Fruit fly (Drosophila melanogaster) whole organism, wandering third instar larva: Measurements from ENCODE around the gene CG31687.

Experiments used
- Abd-B ChIP-seq: fragments of >200 bp; optimal IDR thresholded peaks from 2 replicates; lab custom pipeline; 2017; ENCODE audit warnings: missing biosample characterization, missing genetic modification characterization
- CG32264 ChIP-seq: fragments of 200-800 bp; sonication (Bioruptor generic); optimal IDR thresholded peaks from 2 replicates; lab custom pipeline; 2016; ENCODE audit warnings: missing biosample characterization, missing genetic modification characterization
- CG9705 ChIP-seq: fragments of 200-800 bp; sonication (Bioruptor generic); optimal IDR thresholded peaks from 2 replicates; lab custom pipeline; 2018; ENCODE audit warnings: missing biosample characterization, mild to moderate bottlenecking, missing genetic modification characterization
- CrebA ChIP-seq: fragments of 200-800 bp; sonication (Bioruptor generic); optimal IDR thresholded peaks from 2 replicates; lab custom pipeline; 2016; ENCODE audit warnings: missing biosample characterization, mild to moderate bottlenecking, missing genetic modification characterization, borderline replicate concordance
- Dfd ChIP-seq: fragments of >200 bp; optimal IDR thresholded peaks from 2 replicates; lab custom pipeline; 2017; ENCODE audit warnings: missing biosample characterization, missing genetic modification characterization
- Dif ChIP-seq: fragments of 200-275, 200-300 bp; sonication (Bioruptor generic); optimal IDR thresholded peaks from 2 replicates; lab custom pipeline; 2018; ENCODE audit warnings: missing biosample characterization, missing genetic modification characterization; ENCODE audit not compliant: partially characterized antibody
- GATAd ChIP-seq: sonication (Bioruptor generic); optimal IDR thresholded peaks from 2 replicates; lab custom pipeline; 2016; ENCODE audit warnings: missing biosample characterization, missing genetic modification characterization
- HLH106 ChIP-seq: fragments of 200-800 bp; optimal IDR thresholded peaks from 3 replicates; lab custom pipeline; 2019; ENCODE audit warnings: missing biosample characterization, mild to moderate bottlenecking, missing genetic modification characterization, moderate library complexity
- Hnf4 ChIP-seq: fragments of 200-800 bp; sonication (Bioruptor generic); optimal IDR thresholded peaks from 2 replicates; lab custom pipeline; 2016; ENCODE audit warnings: missing biosample characterization, mild to moderate bottlenecking, missing genetic modification characterization
- Hr78 ChIP-seq: fragments of >200 bp; optimal IDR thresholded peaks from 2 replicates; lab custom pipeline; 2017; ENCODE audit warnings: missing biosample characterization, missing genetic modification characterization
- Hr83 ChIP-seq: fragments of 200-300 bp; sonication (Bioruptor generic); optimal IDR thresholded peaks from 2 replicates; lab custom pipeline; 2016; ENCODE audit warnings: missing biosample characterization, mild to moderate bottlenecking, missing genetic modification characterization, moderate library complexity; ENCODE audit not compliant: poor library complexity, severe bottlenecking
- Jra ChIP-seq: sonication (Bioruptor generic); optimal IDR thresholded peaks from 2 replicates; lab custom pipeline; 2016; ENCODE audit warnings: missing biosample characterization, missing genetic modification characterization
- Mio ChIP-seq: sonication (Bioruptor generic); optimal IDR thresholded peaks from 2 replicates; lab custom pipeline; 2016; ENCODE audit warnings: missing biosample characterization, missing genetic modification characterization
- Myc ChIP-seq: fragments of >200 bp; optimal IDR thresholded peaks from 2 replicates; lab custom pipeline; 2017
- N ChIP-seq: fragments of >200 bp; optimal IDR thresholded peaks from 2 replicates; lab custom pipeline; 2018; ENCODE audit warnings: missing biosample characterization, missing external identifiers, missing genetic modification characterization
- OdsH ChIP-seq: fragments of 200-800 bp; sonication (Bioruptor generic); optimal IDR thresholded peaks from 2 replicates; lab custom pipeline; 2016; ENCODE audit warnings: missing biosample characterization, mild to moderate bottlenecking, missing genetic modification characterization
- Rel ChIP-seq, 2 experiments: fragments of 200-800 bp; sonication (Bioruptor generic) in 1 of 2; optimal IDR thresholded peaks; 2 replicates in 1 of 2; 3 replicates in 1 of 2; lab custom pipeline; 2016 to 2019; ENCODE audit warnings: mild to moderate bottlenecking in 2 of 2, missing biosample characterization in 2 of 2, missing genetic modification characterization in 2 of 2, moderate library complexity in 1 of 2
- Sp1 ChIP-seq: fragments of 200-800 bp; sonication (Bioruptor generic); optimal IDR thresholded peaks from 3 replicates; lab custom pipeline; 2019; ENCODE audit warnings: missing biosample characterization, mild to moderate bottlenecking, missing genetic modification characterization, moderate library complexity
- Vsx2 ChIP-seq: fragments of 200-300, 225-300 bp; sonication (Bioruptor generic); optimal IDR thresholded peaks from 2 replicates; lab custom pipeline; 2018; ENCODE audit warnings: missing biosample characterization, missing genetic modification characterization; ENCODE audit not compliant: partially characterized antibody
- br ChIP-seq: fragments of 200-800 bp; sonication (Bioruptor generic); optimal IDR thresholded peaks from 2 replicates; lab custom pipeline; 2016; ENCODE audit warnings: missing biosample characterization, missing genetic modification characterization
- brk ChIP-seq: fragments of 200-800 bp; sonication (Bioruptor generic); optimal IDR thresholded peaks from 2 replicates; lab custom pipeline; 2016; ENCODE audit warnings: missing biosample characterization, mild to moderate bottlenecking, missing genetic modification characterization
- dl ChIP-seq, 2 experiments: fragments of 175-275, 200-275 bp in 1 of 2; fragments of 200-275 bp in 1 of 2; sonication (Bioruptor generic); optimal IDR thresholded peaks; lab custom pipeline; 2018; ENCODE audit warnings: mild to moderate bottlenecking in 2 of 2, missing biosample characterization in 2 of 2, missing genetic modification characterization in 2 of 2, moderate library complexity in 2 of 2; ENCODE audit not compliant: partially characterized antibody in 2 of 2, insufficient read depth in 1 of 2
- dmrt93B ChIP-seq: fragments of 200-800 bp; sonication (Bioruptor generic); optimal IDR thresholded peaks from 2 replicates; lab custom pipeline; 2018; ENCODE audit warnings: missing biosample characterization, mild to moderate bottlenecking, missing genetic modification characterization
- dsf ChIP-seq: sonication (Bioruptor generic); optimal IDR thresholded peaks from 2 replicates; lab custom pipeline; 2016; ENCODE audit warnings: missing biosample characterization, missing genetic modification characterization, borderline replicate concordance
- ey ChIP-seq: fragments of 200-800 bp; sonication (Bioruptor generic); optimal IDR thresholded peaks from 2 replicates; lab custom pipeline; 2016; ENCODE audit warnings: missing biosample characterization, missing genetic modification characterization
- foxo ChIP-seq, 2 experiments: fragments of 200-800 bp; sonication (Bioruptor generic); optimal IDR thresholded peaks; 2 replicates in 1 of 2; 3 replicates in 1 of 2; lab custom pipeline; 2016 to 2017; ENCODE audit warnings: missing biosample characterization in 2 of 2, missing genetic modification characterization in 2 of 2
- fru ChIP-seq: fragments of 200-800 bp; sonication (Bioruptor generic); optimal IDR thresholded peaks from 3 replicates; lab custom pipeline; 2016; ENCODE audit warnings: missing biosample characterization, mild to moderate bottlenecking, missing genetic modification characterization
- h ChIP-seq: fragments of 200-800 bp; sonication (Bioruptor generic); optimal IDR thresholded peaks from 3 replicates; lab custom pipeline; 2016; ENCODE audit warnings: missing biosample characterization, mild to moderate bottlenecking, missing genetic modification characterization
- jim ChIP-seq: fragments of 175-275, 200-325 bp; sonication (Bioruptor generic); optimal IDR thresholded peaks from 2 replicates; lab custom pipeline; 2016; ENCODE audit warnings: missing biosample characterization, mild to moderate bottlenecking, missing genetic modification characterization
- lola ChIP-seq: fragments of >200 bp; optimal IDR thresholded peaks from 2 replicates; lab custom pipeline; 2017; ENCODE audit warnings: missing biosample characterization, missing genetic modification characterization
- pan ChIP-seq: fragments of >200 bp; optimal IDR thresholded peaks from 2 replicates; lab custom pipeline; 2017
- psq ChIP-seq: fragments of 200-800 bp; sonication (Bioruptor generic); optimal IDR thresholded peaks from 3 replicates; lab custom pipeline; 2017; ENCODE audit warnings: missing biosample characterization, mild to moderate bottlenecking, missing genetic modification characterization, moderate library complexity
- rgr ChIP-seq: fragments of 200-800 bp; sonication (Bioruptor generic); optimal IDR thresholded peaks from 3 replicates; lab custom pipeline; 2016; ENCODE audit warnings: missing biosample characterization, mild to moderate bottlenecking, missing genetic modification characterization
- sage ChIP-seq: fragments of 200-800 bp; sonication (Bioruptor generic); optimal IDR thresholded peaks from 2 replicates; lab custom pipeline; 2016; ENCODE audit warnings: missing biosample characterization, mild to moderate bottlenecking, missing genetic modification characterization
- sv ChIP-seq: fragments of 200-800 bp; sonication (Bioruptor generic); optimal IDR thresholded peaks from 3 replicates; lab custom pipeline; 2016; ENCODE audit warnings: missing biosample characterization, missing genetic modification characterization
- tai ChIP-seq: sonication (Bioruptor generic); optimal IDR thresholded peaks from 2 replicates; lab custom pipeline; 2016; ENCODE audit warnings: missing biosample characterization, missing genetic modification characterization
- usp ChIP-seq: fragments of >200 bp; optimal IDR thresholded peaks from 2 replicates; lab custom pipeline; 2017; ENCODE audit warnings: missing biosample characterization, missing genetic modification characterization
- woc ChIP-seq: sonication (Bioruptor generic); optimal IDR thresholded peaks from 2 replicates; lab custom pipeline; 2016; ENCODE audit warnings: missing biosample characterization, mild to moderate bottlenecking, missing genetic modification characterization

The CG31687 gene

dm6 chr2L:20414750-20415211 is 35.2 kb upstream of the CG31687 start, which contains the start of gene CG10947 (continued):
- TF ChIP-seq Mio (no peak), br (GFP tag; lab: Kevin White, UChicago) (peak; percentile 27), Jra (GFP tag; lab: Kevin White, UChicago) (peak; percentile 9), N (no peak), Rel (GFP tag; optimal IDR thresholded peaks at IDR 0.05; lab: Kevin White, UChicago) (no peak), Rel (tag; optimal IDR thresholded peaks at IDR 0.05; lab: Kevin White, UChicago) (no peak), lola (GFP tag; lab: Kevin White, UChicago) (no peak)

DNA sequence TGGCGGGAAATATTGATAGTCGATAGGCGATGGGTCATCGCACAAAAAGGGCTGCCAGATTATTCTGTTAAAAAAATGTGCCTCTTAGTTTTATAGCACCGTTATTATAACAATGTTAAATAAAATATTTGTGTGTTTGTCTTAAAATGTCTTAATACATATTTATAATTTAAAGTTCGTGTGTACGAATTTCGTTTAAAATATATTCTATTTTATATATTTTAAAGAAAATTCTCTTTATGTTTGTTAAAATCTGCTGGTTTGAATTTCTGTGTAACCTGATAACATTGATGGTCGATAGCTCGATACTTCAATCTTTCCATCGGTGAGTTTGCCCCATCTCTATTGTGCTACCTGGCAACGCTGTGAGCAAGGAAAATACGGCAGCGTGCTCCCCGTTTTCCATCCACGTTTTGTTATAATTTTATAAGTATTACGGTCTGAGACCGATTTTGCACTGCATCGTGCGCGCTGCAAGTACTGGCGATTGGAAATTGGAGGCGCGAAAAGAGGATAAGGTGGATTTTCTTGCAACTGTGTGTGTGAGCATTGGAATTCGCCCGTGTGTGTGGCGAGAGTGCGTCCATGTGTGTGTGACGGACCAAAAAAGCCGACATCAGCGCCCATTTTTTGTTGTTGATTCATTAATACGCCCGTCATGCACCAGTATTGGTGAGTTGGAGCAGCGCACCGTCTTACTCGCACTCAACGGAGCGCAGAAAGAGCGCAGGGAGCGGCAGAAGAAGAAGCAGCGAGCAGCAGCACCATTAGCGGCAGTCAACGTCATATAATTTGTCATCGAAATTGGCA is 33.1 kb upstream of the CG31687 start, which contains the start of the genes CG10949 and Arpc2:
Gene CG10949 (minus strand): TSS at position 165 of the 810 bp plus-strand sequence.
Gene Arpc2 (plus strand): TSS at position 304 of the 810 bp plus-strand sequence.
- TF ChIP-seq woc (GFP tag; lab: Kevin White, UChicago) (no peak), Hnf4 (GFP tag; lab: Kevin White, UChicago) (peak; percentile 34), CrebA (GFP tag; lab: Kevin White, UChicago) (no peak), fru (peak; percentile 12), HLH106 (peak; percentile 78), dsf (peak; percentile 38), dmrt93B (peak; percentile 46), Sp1 (peak; percentile 14), ey (GFP tag; lab: Kevin White, UChicago) (no peak), Abd-B (no peak), Hr83 (GFP tag; lab: Kevin White, UChicago) (peak; percentile 71), N (peak; percentile 62), usp (GFP tag; lab: Kevin White, UChicago) (no peak), Mio (no peak), jim (GFP tag; lab: Kevin White, UChicago) (no peak), lola (GFP tag; lab: Kevin White, UChicago) (no peak), psq (peak; percentile 2), Jra (GFP tag; lab: Kevin White, UChicago) (no peak), GATAd (GFP tag; lab: Kevin White, UChicago) (no peak), Dif (peak; percentile 80), OdsH (peak; percentile 4), pan (no peak), dl (GFP tag; optimal IDR thresholded peaks at IDR 0.05; lab: Kevin White, UChicago; ENCODE audit: insufficient read depth in 1 of 2, partially characterized antibody in 2 of 2) (peak; percentile 40 to 73), foxo (GFP tag; optimal IDR thresholded peaks at IDR 0.05; lab: Kevin White, UChicago) (peak in 1 of 2 experiments; percentile 55), CG32264 (no peak), Dfd (GFP tag; lab: Kevin White, UChicago) (no peak), h (GFP tag; lab: Kevin White, UChicago) (peak; percentile 13), brk (no peak), Myc (lab: Kevin White, UChicago) (no peak), CG9705 (GFP tag; lab: Kevin White, UChicago) (peak; percentile 27), tai (GFP tag; lab: Kevin White, UChicago) (no peak), Hr78 (no peak), sv (no peak), Rel (GFP tag; optimal IDR thresholded peaks at IDR 0.05; lab: Kevin White, UChicago) (no peak), Rel (tag; optimal IDR thresholded peaks at IDR 0.05; lab: Kevin White, UChicago) (peak; percentile 7), rgr (GFP tag; lab: Kevin White, UChicago) (no peak), sage (GFP tag; lab: Kevin White, UChicago) (no peak), Vsx2 (GFP tag; lab: Kevin White, UChicago) (no peak), br (GFP tag; lab: Kevin White, UChicago) (peak; percentile 11)
